Worm (Caenorhabditis elegans): ENCODE results near the gene nlp-71.

ce11 chrIV:6442016-6442618 lies 28.7 kb upstream of the nlp-71 start:
- TF ChIP-seq lir-3 (tag; optimal IDR thresholded peaks at IDR 0.05) = no peak
- no peak for TF ChIP-seq spr-3 (GFP tag; optimal IDR thresholded peaks at IDR 0.05)
- peak; percentile 69 for TF ChIP-seq dve-1 (tag; optimal IDR thresholded peaks at IDR 0.05; ENCODE audit: insufficient read depth)
- TF ChIP-seq snpc-4 (tag; optimal IDR thresholded peaks at IDR 0.05) = no peak
- peak; percentile 48 for TF ChIP-seq nhr-28 (tag; optimal IDR thresholded peaks at IDR 0.05)
- TF ChIP-seq lsy-2 (tag; optimal IDR thresholded peaks at IDR 0.05) = no peak
- TF ChIP-seq unc-130 (GFP tag; optimal IDR thresholded peaks at IDR 0.05) = no peak
- no peak for TF ChIP-seq ceh-28 (tag; optimal IDR thresholded peaks at IDR 0.05)
- TF ChIP-seq ceh-32 (tag; optimal IDR thresholded peaks at IDR 0.05; ENCODE audit: poor library complexity) = no peak

Measured in whole organism, L4 larva.